Worm (Caenorhabditis elegans) whole organism, late embryonic: Measurements from ENCODE around the gene acer-1.

Experiments used
- K09A11.1 ChIP-seq: sonication (generic microtip); optimal IDR thresholded peaks from 2 replicates; lab custom pipeline; 2017; ENCODE audit warnings: antibody characterized with exemption, mild to moderate bottlenecking, missing genetic modification characterization, missing compliant biosample characterization; ENCODE audit not compliant: insufficient read depth
- ceh-2 ChIP-seq: sonication (generic microtip); optimal IDR thresholded peaks from 2 replicates; lab custom pipeline; 2016; ENCODE audit warnings: missing genotype, missing genetic modification characterization, missing compliant biosample characterization
- ceh-31 ChIP-seq: sonication (generic microtip); optimal IDR thresholded peaks from 2 replicates; lab custom pipeline; 2016; ENCODE audit warnings: missing genetic modification characterization, missing compliant biosample characterization
- dve-1 ChIP-seq: sonication (generic microtip); optimal IDR thresholded peaks from 2 replicates; lab custom pipeline; 2017; ENCODE audit warnings: antibody characterized with exemption, mild to moderate bottlenecking, missing genetic modification characterization, missing compliant biosample characterization
- hlh-15 ChIP-seq: sonication (generic microtip); optimal IDR thresholded peaks from 2 replicates; lab custom pipeline; 2016; ENCODE audit warnings: missing genetic modification characterization, missing compliant biosample characterization
- nfya-1 ChIP-seq: sonication (generic microtip); optimal IDR thresholded peaks from 2 replicates; lab custom pipeline; 2017; ENCODE audit warnings: missing genetic modification characterization, mild to moderate bottlenecking, missing compliant biosample characterization, antibody characterized with exemption, moderate library complexity
- npax-4 ChIP-seq: sonication (generic microtip); optimal IDR thresholded peaks from 2 replicates; lab custom pipeline; 2016; ENCODE audit warnings: missing genetic modification characterization, missing compliant biosample characterization
- pat-9 ChIP-seq: fragments of 200-800 bp; sonication (Bioruptor generic); optimal IDR thresholded peaks from 2 replicates; lab custom pipeline; 2018; ENCODE audit warnings: mild to moderate bottlenecking, missing genetic modification characterization, moderate library complexity, missing compliant biosample characterization
- pha-4 ChIP-seq: fragments of 150-350 bp; optimal IDR thresholded peaks from 2 replicates; lab custom pipeline; 2018; ENCODE audit warnings: missing biosample characterization, missing genetic modification reagents, missing genetic modification characterization
- ttx-3 ChIP-seq: sonication (generic microtip); optimal IDR thresholded peaks from 2 replicates; lab custom pipeline; 2016; ENCODE audit warnings: missing genetic modification reagents, missing genetic modification characterization, missing compliant biosample characterization

- no peak for TF ChIP-seq npax-4
- no peak for TF ChIP-seq pha-4 (tag; lab: Kevin White, UChicago)
- TF ChIP-seq ceh-2 (tag; lab: Kevin White, UChicago): no peak
- no peak for TF ChIP-seq K09A11.1 (tag; lab: Kevin White, UChicago)
- no peak for TF ChIP-seq hlh-15 (tag; lab: Kevin White, UChicago)
- TF ChIP-seq ttx-3 (tag; lab: Kevin White, UChicago): no peak
- TF ChIP-seq ceh-31: no peak
- no peak for TF ChIP-seq pat-9 (tag; lab: Kevin White, UChicago)
- no peak for TF ChIP-seq nfya-1
- no peak for TF ChIP-seq dve-1 (tag; lab: Kevin White, UChicago)
Observed at ce11 chrII:6927603-6928002, 37.4 kb upstream of the acer-1 start, which contains the start of gene F22D3.4.
